Fruit fly (Drosophila melanogaster): ENCODE measurements around the gene CG11970.

Gene CG11970

DNA sequence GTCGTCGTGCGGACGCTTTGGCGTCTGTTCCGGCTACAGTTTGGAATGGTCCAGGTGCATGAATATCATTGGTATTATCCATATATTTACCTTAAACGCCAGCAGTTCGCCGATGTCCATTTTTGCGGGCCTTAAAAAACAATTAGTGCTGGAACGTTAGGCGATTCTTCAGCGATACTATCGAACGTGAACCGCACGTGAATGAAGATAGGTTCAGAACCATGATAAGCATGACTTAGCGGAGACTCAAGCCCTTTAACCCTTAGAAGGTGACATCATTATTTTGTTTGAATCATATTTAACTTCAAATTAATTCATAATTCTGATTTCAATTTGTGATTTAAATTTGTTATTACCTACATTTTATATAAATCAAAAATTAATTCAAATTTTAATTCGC is 39.7 kb upstream of the CG11970 start, which contains the start of gene CG11964 (continued):
- TF ChIP-seq salr (GFP tag; optimal IDR thresholded peaks at IDR 0.05), result no peak
- no peak for TF ChIP-seq CG4318 (GFP tag; optimal IDR thresholded peaks at IDR 0.05)
- TF ChIP-seq Hr4 (GFP tag; optimal IDR thresholded peaks at IDR 0.05), result peak; percentile 11
- TF ChIP-seq CG6808 (GFP tag; optimal IDR thresholded peaks at IDR 0.05), result no peak
- peak; percentile 39 for TF ChIP-seq Eip78C (GFP tag)
- TF ChIP-seq Blimp-1 (GFP tag; optimal IDR thresholded peaks at IDR 0.05), result no peak
- TF ChIP-seq CG34406 (GFP tag; optimal IDR thresholded peaks at IDR 0.05), result no peak
- no peak for TF ChIP-seq CG10669 (GFP tag; optimal IDR thresholded peaks at IDR 0.05)
- TF ChIP-seq CG11902 (GFP tag; optimal IDR thresholded peaks at IDR 0.05), result no peak
- TF ChIP-seq achi (GFP tag; optimal IDR thresholded peaks at IDR 0.05), result no peak
- peak; percentile 37 for TF ChIP-seq Eip75B (GFP tag; optimal IDR thresholded peaks at IDR 0.05)

- TF ChIP-seq topi (GFP tag; optimal IDR thresholded peaks at IDR 0.05) (peak; percentile 91), Hr38 (GFP tag; optimal IDR thresholded peaks at IDR 0.05) (no peak), CG7368 (GFP tag; optimal IDR thresholded peaks at IDR 0.05) (peak; percentile 80), Gug (GFP tag; IDR thresholded peaks at IDR 0.05) (peak; percentile 72), Ets96B (tag; optimal IDR thresholded peaks at IDR 0.05) (peak; percentile 81), CG11762 (GFP tag; optimal IDR thresholded peaks at IDR 0.05; ENCODE audit: insufficient read depth) (peak; percentile 75), esn (GFP tag; optimal IDR thresholded peaks at IDR 0.05) (peak; percentile 93), CG34406 (GFP tag; optimal IDR thresholded peaks at IDR 0.05) (peak; percentile 94), CG31627 (GFP tag; optimal IDR thresholded peaks at IDR 0.05) (peak; percentile 71), CG11902 (GFP tag; optimal IDR thresholded peaks at IDR 0.05) (peak; percentile 86), net (GFP tag; optimal IDR thresholded peaks at IDR 0.05) (peak; percentile 93), spab (GFP tag; optimal IDR thresholded peaks at IDR 0.05) (peak; percentile 82), CG8319 (GFP tag; optimal IDR thresholded peaks at IDR 0.05) (peak; percentile 55), CG9139 (GFP tag; optimal IDR thresholded peaks at IDR 0.05) (peak; percentile 86), CG8119 (GFP tag; IDR thresholded peaks at IDR 0.05) (peak; percentile 96), Eip75B (GFP tag; optimal IDR thresholded peaks at IDR 0.05) (peak; percentile 93), fd85E (GFP tag; optimal IDR thresholded peaks at IDR 0.05) (peak; percentile 59), CG6808 (GFP tag; optimal IDR thresholded peaks at IDR 0.05) (peak; percentile 91), CG15336 (GFP tag; IDR thresholded peaks at IDR 0.05) (peak; percentile 96), acj6 (GFP tag; optimal IDR thresholded peaks at IDR 0.05) (peak; percentile 89), CG10669 (GFP tag; optimal IDR thresholded peaks at IDR 0.05) (peak; percentile 83), Sox14 (GFP tag; optimal IDR thresholded peaks at IDR 0.05) (peak; percentile 84), Sox15 (GFP tag; optimal IDR thresholded peaks at IDR 0.05) (peak; percentile 79), CG16779 (tag; optimal IDR thresholded peaks at IDR 0.05) (peak; percentile 79), Ets21C (GFP tag; optimal IDR thresholded peaks at IDR 0.05) (peak; percentile 71), achi (GFP tag; optimal IDR thresholded peaks at IDR 0.05) (peak; percentile 94), CG3032 (tag; optimal IDR thresholded peaks at IDR 0.05) (peak; percentile 87), fd59A (GFP tag; optimal IDR thresholded peaks at IDR 0.05) (peak; percentile 84), CG6163 (GFP tag; IDR thresholded peaks at IDR 0.05) (peak; percentile 83), dac (GFP tag; optimal IDR thresholded peaks at IDR 0.05) (peak; percentile 88), CG32006 (GFP tag; optimal IDR thresholded peaks at IDR 0.05) (peak; percentile 95), CG11294 (GFP tag; IDR thresholded peaks at IDR 0.05) (peak; percentile 59), Eip78C (GFP tag) (peak; percentile 98), CG3919 (GFP tag; optimal IDR thresholded peaks at IDR 0.05) (peak; percentile 92), cyc (GFP tag; optimal IDR thresholded peaks at IDR 0.05) (peak; percentile 80), Eip93F (GFP tag; optimal IDR thresholded peaks at IDR 0.05) (peak; percentile 81), pdm3 (GFP tag; optimal IDR thresholded peaks at IDR 0.05) (peak; percentile 88), salr (GFP tag; optimal IDR thresholded peaks at IDR 0.05) (peak; percentile 20 to 89), CG10631 (GFP tag; optimal IDR thresholded peaks at IDR 0.05) (peak; percentile 90), CG4318 (GFP tag; optimal IDR thresholded peaks at IDR 0.05) (peak; percentile 84), ss (GFP tag; optimal IDR thresholded peaks at IDR 0.05) (peak; percentile 89 to 92), Lpt (GFP tag; optimal IDR thresholded peaks at IDR 0.05) (peak; percentile 77), Met (GFP tag; optimal IDR thresholded peaks at IDR 0.05) (peak; percentile 91), CG8632 (GFP tag; optimal IDR thresholded peaks at IDR 0.05) (peak; percentile 93), OdsH (GFP tag; optimal IDR thresholded peaks at IDR 0.05) (peak; percentile 90)
These were observed 38.8 kb upstream of the CG11970 start for dm6 chr3R:8945502-8946324.
